Fruit fly (Drosophila melanogaster): ENCODE results near the gene Tbc1d15-17.

- TF ChIP-seq CG8478 (optimal IDR thresholded peaks at IDR 0.05) (no peak), CTCF (optimal IDR thresholded peaks at IDR 0.05) (no peak)
Observed at dm6 chr2L:232187-232586, 25.2 kb downstream of the Tbc1d15-17 start, which contains the start of gene CG13693.
